Fruit fly (Drosophila melanogaster) whole organism, adult: Measurements from ENCODE around the gene Kdm2.

ENCODE experiments used
- CG14711 ChIP-seq: fragments of 200-800 bp; sonication (Bioruptor generic); optimal IDR thresholded peaks from 2 replicates; lab custom pipeline; 2018; ENCODE audit warnings: missing biosample characterization, mild to moderate bottlenecking, missing genetic modification characterization, moderate library complexity
- CG1620 ChIP-seq: fragments of 200-800 bp; sonication (Bioruptor generic); optimal IDR thresholded peaks from 2 replicates; lab custom pipeline; 2016; ENCODE audit warnings: missing biosample characterization, missing genetic modification characterization
- Clk ChIP-seq: fragments of 200-800 bp; sonication (Bioruptor generic); optimal IDR thresholded peaks from 2 replicates; lab custom pipeline; 2017; ENCODE audit warnings: missing biosample characterization, missing genetic modification characterization
- Crg-1 ChIP-seq: fragments of 200-800 bp; sonication (Bioruptor generic); optimal IDR thresholded peaks from 2 replicates; lab custom pipeline; 2016; ENCODE audit warnings: missing biosample characterization, missing genetic modification characterization
- Hr96 ChIP-seq: fragments of 200-800 bp; sonication (Bioruptor generic); optimal IDR thresholded peaks from 2 replicates; lab custom pipeline; 2016; ENCODE audit warnings: missing biosample characterization, missing genetic modification characterization
- kay ChIP-seq: fragments of 200-800 bp; sonication (Bioruptor generic); peaks from one replicate; lab custom pipeline; 2016; ENCODE audit warnings: missing biosample characterization, missing genetic modification characterization, borderline replicate concordance
- ovo ChIP-seq: fragments of 200-800 bp; sonication (Bioruptor generic); optimal IDR thresholded peaks from 2 replicates; lab custom pipeline; 2016; ENCODE audit warnings: missing biosample characterization, missing genetic modification characterization
- tj ChIP-seq: fragments of 200-800 bp; sonication (Bioruptor generic); optimal IDR thresholded peaks from 3 replicates; lab custom pipeline; 2017; ENCODE audit warnings: missing biosample characterization, mild to moderate bottlenecking, missing genetic modification characterization, moderate library complexity

dm6 chr3R:9050519-9051119 lies 1.7 kb upstream of the Kdm2 start, which contains the start of gene Nmdmc:
- TF ChIP-seq kay (GFP tag; lab: Kevin White, UChicago): no peak
- TF ChIP-seq ovo: no peak
- no peak for TF ChIP-seq CG14711 (tag; lab: Kevin White, UChicago)
- TF ChIP-seq Clk (GFP tag; lab: Kevin White, UChicago): no peak
- no peak for TF ChIP-seq CG1620
- TF ChIP-seq Hr96: no peak
- TF ChIP-seq tj (GFP tag; lab: Kevin White, UChicago): no peak
- no peak for TF ChIP-seq Crg-1 (GFP tag; lab: Kevin White, UChicago)
